Fruit fly (Drosophila melanogaster) whole organism: Measurements from ENCODE around the gene nmo.

Experiments
- CG8478 ChIP-seq: fragments of >200 bp; optimal IDR thresholded peaks from 2 replicates; lab custom pipeline; 2018; ENCODE audit warnings: inconsistent platforms
- Dll ChIP-seq: fragments of >200 bp; optimal IDR thresholded peaks from 2 replicates; lab custom pipeline; 2017
- EcR ChIP-seq, 2 experiments: fragments of >200 bp; optimal IDR thresholded peaks; 2 replicates each; lab custom pipeline; 2017; ENCODE audit warnings: missing biosample characterization in 2 of 2, missing genetic modification characterization in 2 of 2, missing genetic modification reagents in 2 of 2
- pan ChIP-seq: fragments of >200 bp; optimal IDR thresholded peaks from 2 replicates; lab custom pipeline; 2017
- psq ChIP-seq: fragments of >200 bp; optimal IDR thresholded peaks from 2 replicates; lab custom pipeline; 2017
- usp ChIP-seq: fragments of >200 bp; optimal IDR thresholded peaks from 2 replicates; lab custom pipeline; 2017; ENCODE audit warnings: missing biosample characterization, missing genetic modification characterization, mixed read lengths

Gene nmo

DNA sequence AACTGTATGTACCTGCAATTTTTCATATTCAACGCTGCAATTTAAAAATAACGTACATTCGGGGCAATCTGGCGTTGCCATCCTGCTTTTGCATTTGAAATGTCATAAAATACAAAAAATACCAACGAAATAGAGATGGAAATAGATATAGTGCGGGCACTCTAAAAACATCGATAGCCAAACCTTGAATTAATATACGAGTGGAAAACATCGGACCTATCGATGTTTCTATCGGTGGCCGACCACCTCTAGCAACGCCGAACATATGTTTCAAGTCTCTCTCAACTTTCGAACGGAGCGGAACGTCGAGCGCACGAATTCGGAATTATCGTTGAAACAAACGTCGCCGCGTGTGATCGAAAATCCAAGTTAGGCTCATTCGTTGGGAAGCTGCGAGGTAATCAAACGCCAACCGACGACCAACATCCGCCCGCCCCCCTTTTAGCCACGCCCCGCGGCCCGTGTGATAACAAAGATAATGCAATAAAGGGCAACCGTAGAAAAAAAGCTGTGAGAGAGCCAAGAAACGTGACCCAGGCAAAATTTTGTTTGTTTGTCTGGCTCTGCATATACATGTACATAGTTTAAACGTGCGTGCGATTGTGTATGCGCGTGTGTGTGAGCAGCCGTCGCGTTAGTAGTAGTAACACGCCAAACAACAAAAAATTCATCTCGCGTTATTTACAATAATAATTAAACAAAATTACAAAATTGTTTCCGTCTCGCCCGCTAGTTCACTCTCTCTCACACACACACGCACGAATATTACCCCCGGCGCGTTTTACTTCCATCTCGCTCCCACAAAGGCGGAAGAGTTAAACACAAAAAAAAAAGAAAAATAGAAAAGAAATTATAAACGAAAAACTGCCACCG, at the start of gene nmo:
Gene nmo, plus strand, starts transcription at position 270 of the 873 bp plus-strand sequence.
- TF ChIP-seq usp (GFP tag; lab: Kevin White, UChicago) = no peak

DNA sequence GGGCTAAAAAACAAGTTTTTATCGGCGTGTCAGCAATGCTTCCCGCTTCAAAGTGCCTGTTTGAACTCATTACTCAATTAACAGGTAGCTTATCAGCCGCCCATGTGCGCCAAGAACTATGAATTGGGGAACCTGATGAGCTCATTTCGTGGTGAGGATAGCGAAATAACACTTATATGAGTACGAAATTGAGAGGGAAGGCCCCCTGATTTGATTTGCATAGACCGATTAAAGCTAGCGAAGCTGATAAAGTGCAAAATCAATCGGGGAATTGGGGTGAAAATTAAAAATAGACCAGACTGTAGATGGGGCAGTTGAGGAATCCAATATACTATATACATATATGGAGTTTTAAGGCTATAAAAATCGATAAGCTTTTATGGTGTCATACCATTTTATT, 44.6 kb upstream of the nmo start:
- TF ChIP-seq usp (GFP tag; lab: Kevin White, UChicago) (no peak), EcR (GFP tag; optimal IDR thresholded peaks at IDR 0.05; lab: Kevin White, UChicago) (no peak), psq (lab: Kevin White, UChicago) (no peak), CG8478 (lab: Kevin White, UChicago) (no peak), pan (no peak), Dll (no peak)

DNA sequence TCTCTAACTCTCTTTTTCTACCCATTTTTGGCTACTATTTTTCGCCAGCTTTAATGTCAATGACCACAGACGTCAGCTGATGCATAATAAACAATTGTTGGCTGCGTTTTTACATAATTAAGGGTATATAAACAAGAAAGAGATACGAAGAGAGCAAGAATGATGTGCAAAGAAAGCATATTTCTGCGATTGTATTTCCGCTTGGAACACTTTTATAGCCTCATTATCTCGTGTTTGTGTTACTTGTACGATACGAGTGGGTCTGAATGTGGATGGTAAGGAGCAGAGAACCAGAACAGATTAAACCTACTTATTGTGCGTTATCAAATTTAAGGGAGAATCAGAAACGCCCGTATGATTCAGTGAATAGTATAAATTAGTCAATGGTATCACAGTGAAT, 44.0 kb upstream of the nmo start:
- TF ChIP-seq psq (lab: Kevin White, UChicago) = no peak
- TF ChIP-seq EcR (GFP tag; optimal IDR thresholded peaks at IDR 0.05; lab: Kevin White, UChicago) = no peak
- TF ChIP-seq pan = no peak
- TF ChIP-seq CG8478 (lab: Kevin White, UChicago) = no peak
- no peak for TF ChIP-seq Dll
- TF ChIP-seq usp (GFP tag; lab: Kevin White, UChicago) = no peak

DNA sequence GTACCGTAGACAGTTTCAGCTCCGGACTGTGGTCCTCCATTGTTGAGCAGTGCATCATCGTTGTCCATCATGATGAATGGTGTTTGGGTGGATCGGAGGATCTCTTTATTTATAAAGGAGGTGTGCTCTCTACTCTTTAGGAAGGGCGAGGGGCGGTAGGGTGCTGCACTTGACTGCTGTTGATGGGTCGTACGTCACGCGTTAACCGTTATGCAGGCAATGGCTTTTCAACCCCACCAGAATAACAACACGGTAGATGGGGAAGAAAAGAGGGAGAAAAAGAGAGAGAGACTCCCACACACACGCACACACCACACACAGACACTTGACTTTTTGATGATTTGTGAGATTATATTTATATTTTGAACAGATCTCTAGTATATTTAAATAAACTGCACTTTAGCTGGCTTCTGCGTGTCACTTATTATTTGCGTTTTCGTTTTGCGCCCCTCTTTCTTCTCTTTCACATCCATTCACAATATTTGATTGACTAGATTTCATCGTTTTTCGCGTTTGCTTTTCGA, 43.4 kb upstream of the nmo start:
- TF ChIP-seq EcR (GFP tag; optimal IDR thresholded peaks at IDR 0.05; lab: Kevin White, UChicago) = no peak
- no peak for TF ChIP-seq Dll
- TF ChIP-seq psq (lab: Kevin White, UChicago) = no peak
- no peak for TF ChIP-seq pan
- no peak for TF ChIP-seq usp (GFP tag; lab: Kevin White, UChicago)
- no peak for TF ChIP-seq CG8478 (lab: Kevin White, UChicago)

DNA sequence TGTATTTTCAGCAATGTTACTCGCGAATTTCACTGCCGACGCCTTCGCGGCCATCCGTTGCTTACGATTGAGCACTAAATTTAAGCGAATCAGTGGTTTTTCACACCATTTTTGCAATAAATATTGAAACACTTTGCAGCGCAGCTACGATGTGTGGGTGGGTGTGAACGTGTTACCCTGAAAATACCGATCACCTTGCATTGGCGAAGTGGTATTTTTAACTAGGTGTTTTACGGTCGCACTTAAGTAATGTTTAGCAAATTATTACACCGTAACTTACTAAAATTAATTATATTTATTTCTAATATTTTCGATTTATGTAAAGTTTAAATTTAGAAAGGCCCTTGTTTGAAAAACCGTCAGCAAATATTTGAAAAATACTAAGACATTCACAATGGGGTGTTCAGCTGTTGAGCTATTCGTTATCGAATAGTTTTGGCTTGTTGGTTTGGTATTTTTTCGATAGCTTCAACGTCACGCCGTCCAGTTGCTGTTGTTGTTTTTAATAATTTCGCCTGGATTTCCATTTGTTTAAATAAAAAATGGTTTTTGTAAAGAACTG, 42.8 kb upstream of the nmo start, which contains the start of the genes syd and Srp9:
Gene syd, minus strand, starts transcription at position 188 of the 562 bp plus-strand sequence.
Gene Srp9, plus strand, starts transcription at position 441 of the 562 bp plus-strand sequence.
- TF ChIP-seq Dll (no peak), usp (GFP tag; lab: Kevin White, UChicago) (no peak), CG8478 (lab: Kevin White, UChicago) (no peak), EcR (GFP tag; optimal IDR thresholded peaks at IDR 0.05; lab: Kevin White, UChicago) (no peak), pan (no peak), psq (lab: Kevin White, UChicago) (no peak)

DNA sequence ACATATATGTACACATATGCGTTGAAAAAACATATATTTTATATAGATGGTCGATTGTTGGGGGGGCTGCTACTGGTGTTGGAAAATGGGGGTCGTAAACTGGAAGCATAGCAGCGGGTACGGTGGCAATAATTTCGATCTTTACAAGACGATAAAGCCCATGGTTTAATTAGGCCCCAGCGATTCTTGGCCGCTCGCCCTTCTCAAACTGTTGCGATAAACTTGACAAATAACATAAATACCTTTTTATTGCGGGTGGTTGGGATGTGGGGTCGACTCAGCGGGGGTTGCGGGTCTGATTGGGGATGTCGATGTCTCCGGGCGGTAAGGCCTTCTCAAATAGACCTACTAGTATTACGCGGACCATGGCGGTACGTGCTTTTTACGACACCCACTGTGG, 40.2 kb upstream of the nmo start:
- no peak for TF ChIP-seq CG8478 (lab: Kevin White, UChicago)

DNA sequence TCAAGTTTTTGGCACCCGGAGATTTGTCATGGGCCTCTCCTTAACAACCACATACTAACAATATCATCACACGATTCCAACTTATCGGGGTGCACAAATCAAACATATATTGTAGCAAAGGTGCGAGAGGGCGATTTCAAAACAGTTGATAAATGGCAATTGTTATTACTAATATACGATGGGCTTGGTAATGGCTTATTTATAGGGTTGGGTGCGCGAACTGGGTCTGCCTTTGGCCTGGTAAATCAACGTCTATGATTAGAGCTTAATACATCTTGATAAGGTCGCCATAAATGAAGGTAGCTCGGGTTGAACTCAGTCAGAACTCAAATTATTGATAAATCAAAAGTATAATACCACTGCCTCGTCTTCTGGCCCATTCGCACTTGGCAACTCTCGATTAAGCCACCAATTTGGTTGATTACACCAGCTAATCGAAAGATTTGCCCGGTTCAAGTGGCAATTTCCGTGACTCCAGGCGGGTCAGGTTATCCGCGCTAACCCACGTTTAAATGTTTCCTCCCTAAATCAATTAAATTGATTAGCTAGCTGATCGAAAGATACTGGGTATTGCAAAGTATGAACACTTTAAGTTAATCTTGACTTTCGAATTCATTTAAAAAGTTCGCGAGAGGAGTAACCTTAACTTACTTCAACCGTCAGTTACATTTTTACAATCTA, 38.1 kb upstream of the nmo start:
- TF ChIP-seq psq (lab: Kevin White, UChicago) (no peak), Dll (no peak), pan (no peak), EcR (GFP tag; optimal IDR thresholded peaks at IDR 0.05; lab: Kevin White, UChicago) (no peak), CG8478 (lab: Kevin White, UChicago) (no peak), usp (GFP tag; lab: Kevin White, UChicago) (no peak)

DNA sequence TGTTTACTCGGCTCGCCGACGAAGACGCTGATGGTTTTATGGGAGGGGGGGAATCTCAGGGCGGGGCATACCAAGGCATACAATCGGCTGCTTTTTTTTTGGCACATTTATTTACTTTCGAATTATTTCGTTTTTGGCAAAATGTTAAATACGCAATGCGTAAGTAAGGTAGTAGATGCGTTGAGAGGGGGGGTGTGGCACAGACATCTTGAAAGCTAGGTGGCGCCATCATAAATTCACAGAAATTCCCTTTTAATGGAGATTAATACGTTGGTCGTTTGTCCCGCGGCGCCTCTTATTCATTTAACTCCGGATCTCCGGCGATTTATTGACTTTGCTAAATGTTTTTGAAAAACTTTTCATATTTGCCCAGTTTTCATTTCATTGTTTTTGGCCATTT, 37.3 kb upstream of the nmo start:
- no peak for TF ChIP-seq psq (lab: Kevin White, UChicago)
- no peak for TF ChIP-seq Dll
- no peak for TF ChIP-seq usp (GFP tag; lab: Kevin White, UChicago)
- no peak for TF ChIP-seq CG8478 (lab: Kevin White, UChicago)
- no peak for TF ChIP-seq pan
- TF ChIP-seq EcR (GFP tag; optimal IDR thresholded peaks at IDR 0.05; lab: Kevin White, UChicago) = no peak

DNA sequence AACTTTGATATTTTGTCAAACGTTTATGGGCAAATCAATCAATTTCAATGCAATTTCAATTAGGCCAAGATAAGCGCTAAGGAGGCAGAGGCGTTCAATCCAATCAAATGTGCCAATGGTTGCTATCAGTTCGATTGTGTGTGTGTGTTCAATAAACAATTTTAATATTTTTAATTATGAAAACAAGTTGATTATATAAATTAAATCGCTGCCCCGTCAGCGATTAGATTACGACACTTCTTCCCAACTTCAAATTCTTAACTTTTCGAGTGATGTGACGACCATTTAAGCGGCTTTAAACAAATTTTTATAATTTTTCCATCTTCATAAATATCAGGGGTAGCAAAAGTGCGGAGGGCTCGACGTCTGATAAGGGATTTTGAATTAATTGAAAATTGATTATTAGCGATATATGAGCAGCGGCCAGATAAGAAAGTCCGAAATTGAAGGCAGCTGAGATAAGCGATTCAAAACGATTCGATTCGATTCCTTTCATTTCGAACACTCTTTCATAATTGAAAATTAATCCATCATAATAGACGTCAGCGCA, 36.4 kb upstream of the nmo start:
- TF ChIP-seq Dll (no peak), psq (lab: Kevin White, UChicago) (no peak), usp (GFP tag; lab: Kevin White, UChicago) (no peak), CG8478 (lab: Kevin White, UChicago) (no peak), pan (no peak), EcR (GFP tag; optimal IDR thresholded peaks at IDR 0.05; lab: Kevin White, UChicago) (no peak)

DNA sequence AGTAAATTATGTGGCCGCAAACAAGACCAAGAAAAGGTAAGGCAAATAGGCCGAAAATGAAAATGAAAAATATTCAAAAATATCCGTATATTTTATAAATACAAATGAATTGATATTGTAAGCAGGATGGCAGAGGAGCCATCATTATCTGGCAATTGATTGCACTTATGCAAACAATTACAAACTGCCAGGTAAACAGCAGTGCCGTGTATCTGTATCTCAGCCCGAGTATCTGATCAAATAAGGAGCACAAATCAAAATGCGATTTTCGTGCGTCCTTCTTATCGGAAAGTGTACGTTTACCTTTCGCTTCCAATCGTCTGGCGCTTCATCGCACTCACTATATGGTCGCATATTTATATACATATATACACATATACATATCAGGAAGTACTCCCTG, 35.8 kb upstream of the nmo start:
- no peak for TF ChIP-seq usp (GFP tag; lab: Kevin White, UChicago)
- no peak for TF ChIP-seq CG8478 (lab: Kevin White, UChicago)
- no peak for TF ChIP-seq psq (lab: Kevin White, UChicago)
- no peak for TF ChIP-seq EcR (GFP tag; optimal IDR thresholded peaks at IDR 0.05; lab: Kevin White, UChicago)
- no peak for TF ChIP-seq pan
- TF ChIP-seq Dll = no peak

DNA sequence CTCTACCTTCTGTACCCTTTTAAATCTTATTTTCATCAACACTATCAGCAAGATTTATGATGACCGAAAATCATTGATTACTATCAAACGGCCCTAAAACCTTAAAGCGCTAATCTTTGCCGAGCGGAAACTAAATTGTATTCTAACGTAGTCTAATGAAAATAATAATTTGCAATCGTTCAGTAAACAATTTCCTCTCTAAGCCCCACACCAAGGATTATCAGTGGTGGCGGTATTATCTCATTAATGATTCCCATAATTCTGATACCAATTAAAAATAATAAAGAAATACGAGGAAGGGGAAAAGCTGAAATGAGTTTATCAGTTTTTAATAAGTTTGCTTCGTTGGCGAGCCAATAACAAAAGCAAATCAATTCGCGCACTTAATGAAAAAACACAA, 34.9 kb upstream of the nmo start:
- no peak for TF ChIP-seq psq (lab: Kevin White, UChicago)
- no peak for TF ChIP-seq EcR (GFP tag; optimal IDR thresholded peaks at IDR 0.05; lab: Kevin White, UChicago)
- TF ChIP-seq usp (GFP tag; lab: Kevin White, UChicago) = no peak
- no peak for TF ChIP-seq pan
- TF ChIP-seq CG8478 (lab: Kevin White, UChicago) = no peak
- TF ChIP-seq Dll = no peak
